Worm (Caenorhabditis elegans): ENCODE measurements around the gene F18E3.12.
"Not testable (repeated sequence)": the region's sequence is repeated elsewhere in the genome, so short reads cannot be mapped to it uniquely, and the experiment has no call there.

Gene F18E3.12

ce11 chrV:7437538-7437937 lies 22.8 kb downstream of the F18E3.12 start, which contains the start of gene F25E5.9:
F25E5.9 (minus strand) TSS chrV:7437919.
- peak; percentile 70 for TF ChIP-seq unc-55 (GFP tag; optimal IDR thresholded peaks at IDR 0.05)
- TF ChIP-seq nhr-129 (tag; optimal IDR thresholded peaks at IDR 0.05): peak; percentile 18
- TF ChIP-seq unc-62 (GFP tag; optimal IDR thresholded peaks at IDR 0.05): no peak
- TF ChIP-seq C34F6.9 (tag; optimal IDR thresholded peaks at IDR 0.05): peak; percentile 65
- TF ChIP-seq Y55F3AM.14 (GFP tag; optimal IDR thresholded peaks at IDR 0.05): peak; percentile 52
- peak in 1 of 2 experiments; percentile 43 for TF ChIP-seq mdl-1 (tag; optimal IDR thresholded peaks at IDR 0.05)
- TF ChIP-seq nhr-237 (tag; optimal IDR thresholded peaks at IDR 0.05): no peak
- TF ChIP-seq elt-1 (tag; optimal IDR thresholded peaks at IDR 0.05): no peak
- TF ChIP-seq mbf-1 (tag; optimal IDR thresholded peaks at IDR 0.05): no peak
- TF ChIP-seq nhr-10 (tag; optimal IDR thresholded peaks at IDR 0.05): no peak
- TF ChIP-seq ceh-82 (tag; optimal IDR thresholded peaks at IDR 0.05): no peak
- peak; percentile 1 for TF ChIP-seq F13H6.1 (tag; optimal IDR thresholded peaks at IDR 0.05)
- peak; percentile 51 for TF ChIP-seq ama-1 (optimal IDR thresholded peaks at IDR 0.05)
- no peak for TF ChIP-seq ZK546.5 (tag; optimal IDR thresholded peaks at IDR 0.05)
- TF ChIP-seq unc-39 (tag; optimal IDR thresholded peaks at IDR 0.05): no peak
- no peak for TF ChIP-seq snpc-4 (tag; optimal IDR thresholded peaks at IDR 0.05)
- TF ChIP-seq alr-1 (tag; optimal IDR thresholded peaks at IDR 0.05): no peak
- TF ChIP-seq zag-1 (tag; optimal IDR thresholded peaks at IDR 0.05): no peak
- TF ChIP-seq nhr-21 (tag; optimal IDR thresholded peaks at IDR 0.05): no peak
- TF ChIP-seq ztf-4 (tag; optimal IDR thresholded peaks at IDR 0.05): no peak
- TF ChIP-seq nhr-12 (tag; optimal IDR thresholded peaks at IDR 0.05): no peak
- TF ChIP-seq elt-3 (tag; optimal IDR thresholded peaks at IDR 0.05): no peak
- no peak for TF ChIP-seq ztf-11 (tag; optimal IDR thresholded peaks at IDR 0.05)
- TF ChIP-seq lsy-2 (tag; optimal IDR thresholded peaks at IDR 0.05): peak in 1 of 2 experiments; percentile 34
- TF ChIP-seq nhr-23 (tag; optimal IDR thresholded peaks at IDR 0.05): no peak
- TF ChIP-seq R02D3.7 (tag; optimal IDR thresholded peaks at IDR 0.05): no peak
- no peak for TF ChIP-seq sma-3 (GFP tag; optimal IDR thresholded peaks at IDR 0.05)
- no peak for TF ChIP-seq peb-1 (tag; optimal IDR thresholded peaks at IDR 0.05)
- peak; percentile 62 for TF ChIP-seq sem-4 (tag; optimal IDR thresholded peaks at IDR 0.05)
- no peak for TF ChIP-seq crh-2 (tag; optimal IDR thresholded peaks at IDR 0.05)
- TF ChIP-seq nhr-11 (tag; optimal IDR thresholded peaks at IDR 0.05): no peak
- no peak for TF ChIP-seq sma-9 (GFP tag; optimal IDR thresholded peaks at IDR 0.05)
- no peak for TF ChIP-seq sma-9 (tag; optimal IDR thresholded peaks at IDR 0.05)

DNA sequence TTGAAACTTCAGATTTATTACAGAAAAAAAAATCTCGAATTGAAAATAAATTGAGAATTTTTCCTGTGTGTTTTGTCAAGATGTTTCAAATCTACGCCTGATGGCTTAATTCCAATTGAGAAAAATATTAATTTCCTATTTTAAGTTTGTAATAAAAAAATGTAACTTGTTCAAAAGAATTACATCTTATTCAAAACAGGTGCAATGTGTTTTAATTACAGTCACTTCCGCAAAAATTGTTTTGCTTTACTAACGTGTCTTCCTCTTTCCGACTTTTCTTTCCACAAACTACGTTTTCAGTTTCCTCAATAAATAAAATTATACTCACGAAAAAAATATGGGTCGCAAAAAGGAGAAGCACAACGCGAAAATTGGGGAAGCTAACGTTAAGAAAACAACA lies 23.2 kb downstream of the F18E3.12 start, which contains the start of gene F25E5.16:
F25E5.16 (plus strand) TSS at position 301 of the 400 bp plus-strand sequence.
- TF ChIP-seq ztf-11 (tag; optimal IDR thresholded peaks at IDR 0.05): no peak
- no peak for TF ChIP-seq mab-5 (tag; optimal IDR thresholded peaks at IDR 0.05)
- TF ChIP-seq gmeb-1 (tag; optimal IDR thresholded peaks at IDR 0.05): no peak
- no peak for TF ChIP-seq ztf-4 (tag; optimal IDR thresholded peaks at IDR 0.05)
- TF ChIP-seq blmp-1 (tag; optimal IDR thresholded peaks at IDR 0.05; ENCODE audit: insufficient read depth): no peak
- no peak for TF ChIP-seq lin-39 (tag; optimal IDR thresholded peaks at IDR 0.05)
- TF ChIP-seq lsy-2 (tag; optimal IDR thresholded peaks at IDR 0.05): no peak
- no peak for TF ChIP-seq lin-11 (tag; optimal IDR thresholded peaks at IDR 0.05)

- no peak for TF ChIP-seq sma-3 (GFP tag; optimal IDR thresholded peaks at IDR 0.05)
- TF ChIP-seq ceh-82 (tag; optimal IDR thresholded peaks at IDR 0.05): no peak
Observed at ce11 chrV:7439807-7440206, 25.0 kb downstream of the F18E3.12 start, which contains the start of gene try-13. try-13 (plus strand) TSS chrV:7440107.

DNA sequence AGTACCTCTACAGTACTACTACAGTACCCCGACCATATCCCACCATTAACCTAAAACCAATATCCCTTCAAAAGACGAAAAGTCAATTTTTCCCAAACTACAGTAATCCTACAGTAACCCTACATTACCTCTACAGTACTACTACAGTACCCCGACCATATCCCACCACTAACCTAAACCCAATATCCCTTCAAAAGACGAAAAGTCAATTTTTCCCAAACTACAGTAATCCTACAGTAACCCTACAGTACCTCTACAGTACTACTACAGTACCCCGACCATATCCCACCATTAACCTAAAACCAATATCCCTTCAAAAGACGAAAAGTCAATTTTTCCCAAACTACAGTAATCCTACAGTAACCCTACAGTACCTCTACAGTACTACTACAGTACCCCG lies 29.5 kb downstream of the F18E3.12 start, which contains the start of gene nhr-141:
nhr-141 (plus strand) TSS at position 331 of the 400 bp plus-strand sequence.
- not testable (repeated sequence) for TF ChIP-seq nhr-25, mbf-1, gmeb-1 (tag; optimal IDR thresholded peaks at IDR 0.05)
